Fruit fly (Drosophila melanogaster) S2 (cell line): ENCODE data around the gene tal-1A.

Experiments used
- CG8478 ChIP-seq: fragments of >200 bp; optimal IDR thresholded peaks from 2 replicates; lab custom pipeline; 2018
- CTCF ChIP-seq, 2 experiments: fragments of >200 bp; optimal IDR thresholded peaks; 2 replicates each; lab custom pipeline; 2018

- TF ChIP-seq CG8478 (lab: Kevin White, UChicago): no peak
- no peak for TF ChIP-seq CTCF (optimal IDR thresholded peaks at IDR 0.05; lab: Kevin White, UChicago)
Measured at dm6 chr3R:13797269-13797677, 15.6 kb upstream of the tal-1A start.
